Fruit fly (Drosophila melanogaster) whole organism, embryonic: ENCODE results near the gene CG8173.

Experiments
- ATbp ChIP-seq: fragments of 200-800 bp; sonication (Bioruptor generic); optimal IDR thresholded peaks from 2 replicates; lab custom pipeline; 2017; ENCODE audit warnings: missing biosample characterization, mild to moderate bottlenecking, missing genetic modification characterization, missing genetic modification reagents
- B-H1 ChIP-seq: fragments of 200-800 bp; sonication (Bioruptor generic); IDR thresholded peaks from 3 replicates; pipeline ENCODE4 v1.3.6; 2022; ENCODE audit warnings: missing biosample characterization, missing genetic modification characterization
- CG10147 ChIP-seq: fragments of 200-800 bp; sonication (Bioruptor generic); optimal IDR thresholded peaks from 2 replicates; lab custom pipeline; 2019; ENCODE audit warnings: missing biosample characterization, mild to moderate bottlenecking, missing genetic modification characterization, moderate library complexity
- CG10366 ChIP-seq: fragments of 200-800 bp; sonication (Bioruptor generic); IDR thresholded peaks from 2 replicates; pipeline ENCODE4 v1.3.6; 2022; ENCODE audit warnings: missing biosample characterization, missing genetic modification characterization
- CG10654 ChIP-seq: fragments of 200-800 bp; sonication (Bioruptor generic); optimal IDR thresholded peaks from 2 replicates; lab custom pipeline; 2016; ENCODE audit warnings: missing biosample characterization, missing genetic modification characterization
- CG10959 ChIP-seq: fragments of 200-800 bp; sonication (Bioruptor generic); IDR thresholded peaks from 2 replicates; pipeline ENCODE4 v1.3.6; 2022; ENCODE audit warnings: missing biosample characterization, missing genetic modification characterization
- CG11504 ChIP-seq: fragments of 200-800 bp; sonication (Bioruptor generic); optimal IDR thresholded peaks from 3 replicates; lab custom pipeline; 2019; ENCODE audit warnings: missing biosample characterization, mild to moderate bottlenecking, missing genetic modification characterization, moderate library complexity
- CG12744 ChIP-seq: fragments of 200-800 bp; sonication (Bioruptor generic); optimal IDR thresholded peaks from 2 replicates; lab custom pipeline; 2016; ENCODE audit warnings: missing biosample characterization, missing genetic modification characterization
- CG12769 ChIP-seq: fragments of 200-800 bp; sonication (Bioruptor generic); optimal IDR thresholded peaks from 2 replicates; lab custom pipeline; 2019; ENCODE audit warnings: missing biosample characterization, mild to moderate bottlenecking, missing genetic modification characterization, moderate library complexity
- CG13123 ChIP-seq: fragments of 200-800 bp; sonication (Bioruptor generic); optimal IDR thresholded peaks from 2 replicates; lab custom pipeline; 2016; ENCODE audit warnings: missing biosample characterization, missing genetic modification characterization
- CG14441 ChIP-seq: fragments of 200-800 bp; sonication (Bioruptor generic); IDR thresholded peaks from 2 replicates; pipeline ENCODE4 v1.3.6; 2022; ENCODE audit warnings: missing biosample characterization, missing genetic modification characterization
- CG15601 ChIP-seq: fragments of 200-800 bp; sonication (Bioruptor generic); optimal IDR thresholded peaks from 3 replicates; lab custom pipeline; 2019; ENCODE audit warnings: missing biosample characterization, mild to moderate bottlenecking, missing genetic modification characterization, moderate library complexity
- CG1647 ChIP-seq: fragments of 200-800 bp; sonication (Bioruptor generic); optimal IDR thresholded peaks from 3 replicates; lab custom pipeline; 2016; ENCODE audit warnings: missing biosample characterization, missing genetic modification characterization
- CG18764 ChIP-seq: fragments of 200-800 bp; sonication (Bioruptor generic); optimal IDR thresholded peaks from 3 replicates; lab custom pipeline; 2016; ENCODE audit warnings: missing biosample characterization, missing genetic modification characterization
- CG2678 ChIP-seq: fragments of 200-800 bp; sonication (Bioruptor generic); optimal IDR thresholded peaks from 3 replicates; lab custom pipeline; 2019; ENCODE audit warnings: missing biosample characterization, mild to moderate bottlenecking, missing genetic modification characterization, moderate library complexity
- CG3838 ChIP-seq: fragments of 200-800 bp; sonication (Bioruptor generic); optimal IDR thresholded peaks from 3 replicates; lab custom pipeline; 2016; ENCODE audit warnings: missing biosample characterization, missing genetic modification characterization
- CG7357 ChIP-seq: fragments of 200-800 bp; sonication (Bioruptor generic); IDR thresholded peaks from 3 replicates; pipeline ENCODE4 v1.3.6; 2022; ENCODE audit warnings: missing biosample characterization, missing genetic modification characterization
- CG7839 ChIP-seq: fragments of 200-800 bp; sonication (Bioruptor generic); optimal IDR thresholded peaks from 3 replicates; lab custom pipeline; 2018; ENCODE audit warnings: missing biosample characterization, mild to moderate bottlenecking, missing genetic modification characterization, moderate library complexity
- CG8290 ChIP-seq, 3 experiments: fragments of 200-800 bp; sonication (Bioruptor generic); optimal IDR thresholded peaks; 2 replicates each; lab custom pipeline; 2016 to 2019; ENCODE audit warnings: missing biosample characterization in 3 of 3, missing genetic modification characterization in 3 of 3, mild to moderate bottlenecking in 2 of 3, moderate library complexity in 1 of 3
- Camta ChIP-seq: fragments of 200-800 bp; sonication (Bioruptor generic); optimal IDR thresholded peaks from 2 replicates; lab custom pipeline; 2016; ENCODE audit warnings: missing biosample characterization, missing genetic modification characterization
- D ChIP-seq, 2 experiments: fragments of 200-800 bp in 1 of 2; fragments of >200 bp in 1 of 2; sonication (Bioruptor generic) in 1 of 2; optimal IDR thresholded peaks; 2 replicates in 1 of 2; 3 replicates in 1 of 2; lab custom pipeline; 2017; ENCODE audit warnings: mild to moderate bottlenecking in 1 of 2, missing biosample characterization in 1 of 2, missing genetic modification characterization in 1 of 2, missing genetic modification reagents in 1 of 2
- Dbx ChIP-seq: fragments of 200-800 bp; sonication (Bioruptor generic); IDR thresholded peaks from 3 replicates; pipeline ENCODE4 v1.3.6; 2022; ENCODE audit warnings: missing biosample characterization, missing genetic modification characterization
- Dref ChIP-seq: fragments of 200-800 bp; sonication (Bioruptor generic); IDR thresholded peaks from 2 replicates; pipeline ENCODE4 v1.3.6; 2022; ENCODE audit warnings: missing biosample characterization, missing genetic modification characterization
- Hr51 ChIP-seq, 2 experiments: fragments of 200-800 bp; sonication (Bioruptor generic); optimal IDR thresholded peaks; 2 replicates in 1 of 2; 3 replicates in 1 of 2; lab custom pipeline; 2016 to 2018; ENCODE audit warnings: missing biosample characterization in 2 of 2, missing genetic modification characterization in 2 of 2, mild to moderate bottlenecking in 1 of 2, moderate library complexity in 1 of 2
- MTF-1 ChIP-seq: fragments of 200-800 bp; sonication (Bioruptor generic); optimal IDR thresholded peaks from 2 replicates; lab custom pipeline; 2018; ENCODE audit warnings: missing biosample characterization, mild to moderate bottlenecking, missing genetic modification characterization, borderline replicate concordance
- Nf-YA ChIP-seq: fragments of 200-800 bp; sonication (Bioruptor generic); IDR thresholded peaks from 2 replicates; pipeline ENCODE4 v1.3.6; 2022; ENCODE audit warnings: missing biosample characterization, missing genetic modification characterization
- Oaz ChIP-seq: fragments of 200-800 bp; sonication (Bioruptor generic); IDR thresholded peaks from 2 replicates; pipeline ENCODE4 v1.3.6; 2022; ENCODE audit warnings: missing biosample characterization, missing genetic modification characterization
- Rfx ChIP-seq: fragments of 200-800 bp; sonication (Bioruptor generic); IDR thresholded peaks from 2 replicates; pipeline ENCODE4 v1.3.6; 2022; ENCODE audit warnings: missing biosample characterization, missing genetic modification characterization
- Sox102F ChIP-seq: fragments of 200-800 bp; sonication (Bioruptor generic); optimal IDR thresholded peaks from 2 replicates; lab custom pipeline; 2018; ENCODE audit warnings: missing biosample characterization, mild to moderate bottlenecking, missing genetic modification characterization, moderate library complexity
- bab2 ChIP-seq: fragments of 200-800 bp; sonication (Bioruptor generic); optimal IDR thresholded peaks from 2 replicates; lab custom pipeline; 2016; ENCODE audit warnings: missing biosample characterization, missing genetic modification characterization
- bbx ChIP-seq: fragments of 200-800 bp; sonication (Bioruptor generic); IDR thresholded peaks from 2 replicates; pipeline ENCODE4 v1.3.6; 2022; ENCODE audit warnings: missing biosample characterization, missing genetic modification characterization; ENCODE audit not compliant: partially characterized antibody
- bcd ChIP-seq: fragments of 200-800 bp; sonication (Bioruptor generic); optimal IDR thresholded peaks from 2 replicates; lab custom pipeline; 2017; ENCODE audit warnings: missing biosample characterization, mild to moderate bottlenecking, missing genetic modification characterization
- br ChIP-seq: fragments of >200 bp; optimal IDR thresholded peaks from 2 replicates; lab custom pipeline; 2017
- chif ChIP-seq, 2 experiments: fragments of 200-800 bp; sonication (Bioruptor generic); optimal IDR thresholded peaks; 3 replicates each; lab custom pipeline; 2016; ENCODE audit warnings: missing biosample characterization in 2 of 2, missing genetic modification characterization in 2 of 2
- dm ChIP-seq: fragments of 200-800 bp; sonication (Bioruptor generic); optimal IDR thresholded peaks from 3 replicates; lab custom pipeline; 2016; ENCODE audit warnings: missing biosample characterization, missing genetic modification characterization
- eyg ChIP-seq: fragments of 200-800 bp; sonication (Bioruptor generic); optimal IDR thresholded peaks from 3 replicates; lab custom pipeline; 2016; ENCODE audit warnings: missing biosample characterization, missing genetic modification characterization
- gce ChIP-seq: fragments of 200-800 bp; sonication (Bioruptor generic); IDR thresholded peaks from 3 replicates; pipeline ENCODE4 v1.3.6; 2022; ENCODE audit warnings: missing biosample characterization, missing genetic modification characterization
- grau ChIP-seq: fragments of 200-800 bp; optimal IDR thresholded peaks from 3 replicates; lab custom pipeline; 2019; ENCODE audit warnings: missing biosample characterization, mild to moderate bottlenecking, missing genetic modification characterization, moderate library complexity
- ham ChIP-seq: fragments of 200-800 bp; sonication (Bioruptor generic); IDR thresholded peaks from 2 replicates; pipeline ENCODE4 v1.3.6; 2022; ENCODE audit warnings: missing biosample characterization, missing genetic modification characterization
- her ChIP-seq: fragments of 200-800 bp; sonication (Bioruptor generic); optimal IDR thresholded peaks from 2 replicates; lab custom pipeline; 2016; ENCODE audit warnings: missing biosample characterization, missing genetic modification characterization
- insv ChIP-seq, 2 experiments: fragments of 200-800 bp; sonication (Bioruptor generic); optimal IDR thresholded peaks; 3 replicates each; lab custom pipeline; 2016 to 2018; ENCODE audit warnings: missing biosample characterization in 2 of 2, missing genetic modification characterization in 2 of 2
- mam ChIP-seq: fragments of 200-800 bp; sonication (Bioruptor generic); optimal IDR thresholded peaks from 3 replicates; lab custom pipeline; 2016; ENCODE audit warnings: missing biosample characterization, missing genetic modification characterization
- org-1 ChIP-seq: fragments of 200-800 bp; sonication (Bioruptor generic); optimal IDR thresholded peaks from 2 replicates; lab custom pipeline; 2017; ENCODE audit warnings: missing biosample characterization, missing genetic modification characterization
- ro ChIP-seq: fragments of 200-800 bp; sonication (Bioruptor generic); IDR thresholded peaks from 2 replicates; pipeline ENCODE4 v1.3.6; 2022; ENCODE audit warnings: missing biosample characterization, missing genetic modification characterization
- run ChIP-seq: fragments of 200-800 bp; sonication (Bioruptor generic); optimal IDR thresholded peaks from 3 replicates; lab custom pipeline; 2018; ENCODE audit warnings: missing biosample characterization, mild to moderate bottlenecking, missing genetic modification characterization
- sens ChIP-seq: fragments of 200-800 bp; sonication (Bioruptor generic); peaks from one replicate; lab custom pipeline; 2016; ENCODE audit warnings: missing biosample characterization, missing genetic modification characterization
- shn ChIP-seq: fragments of 200-800 bp; sonication (Bioruptor generic); optimal IDR thresholded peaks from 3 replicates; lab custom pipeline; 2016; ENCODE audit warnings: missing biosample characterization, missing genetic modification characterization
- sob ChIP-seq: fragments of 200-800 bp; sonication (Bioruptor generic); IDR thresholded peaks from 2 replicates; pipeline ENCODE4 v1.3.6; 2022; ENCODE audit warnings: missing biosample characterization, missing genetic modification characterization
- sr ChIP-seq: fragments of 200-800 bp; sonication (Bioruptor generic); IDR thresholded peaks from 3 replicates; pipeline ENCODE4 v1.3.6; 2022; ENCODE audit warnings: missing biosample characterization, missing genetic modification characterization
- vfl ChIP-seq: fragments of 200-800 bp; sonication (Bioruptor generic); optimal IDR thresholded peaks from 2 replicates; lab custom pipeline; 2016; ENCODE audit warnings: missing biosample characterization, missing genetic modification characterization
- zf30C ChIP-seq: fragments of 200-800 bp; sonication (Bioruptor generic); optimal IDR thresholded peaks from 3 replicates; lab custom pipeline; 2018; ENCODE audit warnings: missing biosample characterization, mild to moderate bottlenecking, missing genetic modification characterization

The CG8173 gene

dm6 chrX:17696637-17697036 lies 12.8 kb downstream of the CG8173 start (continued):
- TF ChIP-seq Sox102F (GFP tag; lab: Kevin White, UChicago), result peak; percentile 70
- TF ChIP-seq CG10654, result no peak
- TF ChIP-seq Camta, result no peak
- no peak for TF ChIP-seq gce (GFP tag; lab: Robert Waterston, UW)
- no peak for TF ChIP-seq Nf-YA
- no peak for TF ChIP-seq chif (GFP tag; optimal IDR thresholded peaks at IDR 0.05; lab: Kevin White, UChicago)
- no peak for TF ChIP-seq CG15601 (tag; lab: Kevin White, UChicago)
- no peak for TF ChIP-seq CG8290 (GFP tag; optimal IDR thresholded peaks at IDR 0.05; lab: Kevin White, UChicago)
- peak in 1 of 2 experiments; percentile 67 for TF ChIP-seq CG8290 (tag; optimal IDR thresholded peaks at IDR 0.05; lab: Kevin White, UChicago)
- TF ChIP-seq D (optimal IDR thresholded peaks at IDR 0.05; lab: Kevin White, UChicago), result no peak
- TF ChIP-seq D (GFP tag; optimal IDR thresholded peaks at IDR 0.05; lab: Kevin White, UChicago), result no peak
- TF ChIP-seq CG11504 (tag; lab: Kevin White, UChicago), result peak; percentile 75
- no peak for TF ChIP-seq Dref
- no peak for TF ChIP-seq sr
- TF ChIP-seq CG12744 (GFP tag; lab: Kevin White, UChicago), result no peak
- TF ChIP-seq shn (GFP tag; lab: Kevin White, UChicago), result no peak
- TF ChIP-seq ro (GFP tag; lab: Robert Waterston, UW), result no peak
- TF ChIP-seq Dbx (GFP tag; lab: Robert Waterston, UW), result peak; percentile 65; the same call in 1 of the 3 replicates
- peak; percentile 31 for TF ChIP-seq grau (tag; lab: Kevin White, UChicago)
- peak; percentile 64 for TF ChIP-seq CG10147 (GFP tag; lab: Kevin White, UChicago)
- TF ChIP-seq bbx (GFP tag; lab: Robert Waterston, UW), result no peak
- TF ChIP-seq MTF-1 (GFP tag; lab: Kevin White, UChicago), result no peak
- TF ChIP-seq CG3838 (GFP tag; lab: Kevin White, UChicago), result no peak
- TF ChIP-seq CG14441 (GFP tag; lab: Robert Waterston, UW), result peak; percentile 72
- TF ChIP-seq Rfx, result peak; percentile 84
- no peak for TF ChIP-seq zf30C
- no peak for TF ChIP-seq CG18764 (GFP tag; lab: Kevin White, UChicago)
- TF ChIP-seq CG10959 (GFP tag; lab: Robert Waterston, UW), result no peak
- peak; percentile 78 for TF ChIP-seq CG2678 (tag; lab: Kevin White, UChicago)
- TF ChIP-seq mam (GFP tag; lab: Kevin White, UChicago), result peak; percentile 24
- no peak for TF ChIP-seq CG13123 (GFP tag; lab: Kevin White, UChicago)
- no peak for TF ChIP-seq org-1 (GFP tag; lab: Kevin White, UChicago)
- peak; percentile 37; the same call in 1 of the 2 replicates for TF ChIP-seq Oaz (GFP tag; lab: Robert Waterston, UW)
- peak; percentile 76 for TF ChIP-seq sob (GFP tag; lab: Robert Waterston, UW)
- TF ChIP-seq br (lab: Kevin White, UChicago), result no peak
- TF ChIP-seq bab2 (GFP tag; lab: Kevin White, UChicago), result peak; percentile 57
- peak; percentile 29 for TF ChIP-seq run (tag; lab: Kevin White, UChicago)
- TF ChIP-seq bcd (GFP tag; lab: Kevin White, UChicago), result peak; percentile 0
- peak in 1 of 2 experiments; percentile 70 for TF ChIP-seq Hr51 (GFP tag; optimal IDR thresholded peaks at IDR 0.05; lab: Kevin White, UChicago)
- TF ChIP-seq sens (GFP tag; lab: Kevin White, UChicago), result peak; percentile 81
- no peak for TF ChIP-seq vfl (GFP tag; lab: Kevin White, UChicago)
- no peak for TF ChIP-seq dm (GFP tag; lab: Kevin White, UChicago)
- no peak; the same call in 2 of the 3 replicates for TF ChIP-seq B-H1
- 0 out of 3 replicates have a peak, but pooled peaks have one; percentile 40 for TF ChIP-seq CG7357 (GFP tag; lab: Robert Waterston, UW)
- no peak for TF ChIP-seq ham
- no peak for TF ChIP-seq insv (GFP tag; optimal IDR thresholded peaks at IDR 0.05; lab: Kevin White, UChicago)
- TF ChIP-seq her, result no peak
- peak; percentile 26 for TF ChIP-seq eyg
- TF ChIP-seq CG12769, result peak; percentile 59
- no peak for TF ChIP-seq ATbp
- peak; percentile 67 for TF ChIP-seq CG10366
- peak; percentile 81 for TF ChIP-seq CG7839 (tag; lab: Kevin White, UChicago)
- TF ChIP-seq CG1647 (GFP tag; lab: Kevin White, UChicago), result no peak
